Worm (Caenorhabditis elegans) whole organism, midembryonic: Measurements from ENCODE around the gene odr-8.
"Not testable (repeated sequence)": the region's sequence is repeated elsewhere in the genome, so short reads cannot be mapped to it uniquely, and the experiment has no call there.

Experiments used
- T22C8.4 ChIP-seq: fragments of 200-800 bp; sonication (Bioruptor generic); IDR thresholded peaks from 2 replicates; pipeline ENCODE4 v1.3.6; 2022; ENCODE audit warnings: missing genetic modification characterization, missing compliant biosample characterization
- cog-1 ChIP-seq: sonication (generic microtip); optimal IDR thresholded peaks from 2 replicates; lab custom pipeline; 2016; ENCODE audit warnings: missing genetic modification characterization, missing compliant biosample characterization
- flt-1 ChIP-seq: fragments of 200-800 bp; sonication (Bioruptor generic); IDR thresholded peaks from 2 replicates; pipeline ENCODE4 v1.3.6; 2022; ENCODE audit warnings: missing genetic modification characterization, missing compliant biosample characterization
- klf-2 ChIP-seq: fragments of 200-800 bp; sonication (Bioruptor generic); conservative IDR thresholded peaks from 2 replicates; pipeline ENCODE4 v1.3.6; 2022; ENCODE audit warnings: missing genetic modification reagents, missing genetic modification characterization, missing compliant biosample characterization
- med-1 ChIP-seq: sonication (generic microtip); optimal IDR thresholded peaks from 2 replicates; lab custom pipeline; 2017; ENCODE audit warnings: missing genetic modification characterization, mild to moderate bottlenecking, missing compliant biosample characterization, antibody characterized with exemption, missing genetic modification reagents; ENCODE audit not compliant: insufficient read depth
- ref-1 ChIP-seq: fragments of 200-800 bp; sonication (Bioruptor generic); conservative IDR thresholded peaks from 2 replicates; pipeline ENCODE4 v1.3.6; 2022; ENCODE audit warnings: missing genetic modification reagents, missing genetic modification characterization, missing compliant biosample characterization
- tab-1 ChIP-seq: fragments of 200-800 bp; sonication (Bioruptor generic); IDR thresholded peaks from 2 replicates; pipeline ENCODE4 v1.3.6; 2022; ENCODE audit warnings: missing genetic modification characterization, missing compliant biosample characterization
- ztf-23 ChIP-seq: fragments of 200-800 bp; sonication (Bioruptor generic); IDR thresholded peaks from 2 replicates; pipeline ENCODE4 v1.3.6; 2022; ENCODE audit warnings: missing genetic modification reagents, missing genetic modification characterization, missing compliant biosample characterization
- ztf-29 ChIP-seq: fragments of 200-800 bp; sonication (Bioruptor generic); IDR thresholded peaks from 2 replicates; pipeline ENCODE4 v1.3.6; 2022; ENCODE audit warnings: missing genetic modification reagents, missing genetic modification characterization, missing compliant biosample characterization

Gene odr-8

ce11 chrIV:6591010-6591746 lies 8.7 kb upstream of the odr-8 start, which contains the start of the genes nspb-1 and nspb-2:
Gene nspb-1 (minus strand): TSS chrIV:6591110.
Gene nspb-2 (plus strand): TSS chrIV:6591696.
- TF ChIP-seq flt-1; T22C8.4 (GFP tag; lab: Robert Waterston, UW); tab-1 (GFP tag; lab: Robert Waterston, UW): not testable (repeated sequence)

ce11 chrIV:6590029-6590428 lies 7.5 kb upstream of the odr-8 start, which contains the start of the genes lec-11 and irld-7:
Gene lec-11 (minus strand): TSS chrIV:6590154.
Gene irld-7 (plus strand): TSS chrIV:6590360.
- TF ChIP-seq med-1 (GFP tag; lab: Kevin White, UChicago), result no peak
- no peak for TF ChIP-seq klf-2 (GFP tag; lab: Robert Waterston, UW)
- TF ChIP-seq flt-1, result no peak
- no peak for TF ChIP-seq ztf-23 (GFP tag; lab: Robert Waterston, UW)
- no peak for TF ChIP-seq cog-1 (tag; lab: Kevin White, UChicago)
- TF ChIP-seq T22C8.4 (GFP tag; lab: Robert Waterston, UW), result no peak
- no peak for TF ChIP-seq ztf-29 (GFP tag; lab: Robert Waterston, UW)
- TF ChIP-seq tab-1 (GFP tag; lab: Robert Waterston, UW), result no peak
- no peak for TF ChIP-seq ref-1 (GFP tag; lab: Robert Waterston, UW)

ce11 chrIV:6588080-6588613 lies 5.6 kb upstream of the odr-8 start:
- TF ChIP-seq med-1 (GFP tag; lab: Kevin White, UChicago) (no peak), ztf-29 (GFP tag; lab: Robert Waterston, UW) (no peak), klf-2 (GFP tag; lab: Robert Waterston, UW) (no peak), cog-1 (tag; lab: Kevin White, UChicago) (no peak), ztf-23 (GFP tag; lab: Robert Waterston, UW) (no peak), ref-1 (GFP tag; lab: Robert Waterston, UW) (no peak), flt-1 (no peak), tab-1 (GFP tag; lab: Robert Waterston, UW) (no peak), T22C8.4 (GFP tag; lab: Robert Waterston, UW) (no peak)

- peak; percentile 19 for TF ChIP-seq cog-1 (tag; lab: Kevin White, UChicago)
- no peak for TF ChIP-seq klf-2 (GFP tag; lab: Robert Waterston, UW)
- TF ChIP-seq ref-1 (GFP tag; lab: Robert Waterston, UW), result no peak
- 0 out of 2 replicates have a peak, but pooled peaks have one; percentile 19 for TF ChIP-seq flt-1
- peak; percentile 59; the same call in 1 of the 2 replicates for TF ChIP-seq ztf-23 (GFP tag; lab: Robert Waterston, UW)
- no peak for TF ChIP-seq med-1 (GFP tag; lab: Kevin White, UChicago)
Observed at ce11 chrIV:6585397-6585921, 3.0 kb upstream of the odr-8 start, which contains the start of the genes F38A5.2 and dnj-11. Gene F38A5.2 (minus strand): TSS chrIV:6585400. Gene dnj-11 (plus strand): TSS chrIV:6585871.

ce11 chrIV:6581658-6582057 lies 846 bp downstream of the odr-8 start:
- TF ChIP-seq flt-1 (no peak), klf-2 (GFP tag; lab: Robert Waterston, UW) (no peak), ztf-29 (GFP tag; lab: Robert Waterston, UW) (no peak), tab-1 (GFP tag; lab: Robert Waterston, UW) (no peak), ztf-23 (GFP tag; lab: Robert Waterston, UW) (no peak), med-1 (GFP tag; lab: Kevin White, UChicago) (no peak), ref-1 (GFP tag; lab: Robert Waterston, UW) (no peak), cog-1 (tag; lab: Kevin White, UChicago) (no peak), T22C8.4 (GFP tag; lab: Robert Waterston, UW) (no peak)

- TF ChIP-seq ztf-23 (GFP tag; lab: Robert Waterston, UW), result no peak
- no peak for TF ChIP-seq klf-2 (GFP tag; lab: Robert Waterston, UW)
- TF ChIP-seq ztf-29 (GFP tag; lab: Robert Waterston, UW), result no peak
- no peak for TF ChIP-seq flt-1
- TF ChIP-seq ref-1 (GFP tag; lab: Robert Waterston, UW), result no peak
- no peak for TF ChIP-seq T22C8.4 (GFP tag; lab: Robert Waterston, UW)
- no peak for TF ChIP-seq tab-1 (GFP tag; lab: Robert Waterston, UW)
- TF ChIP-seq med-1 (GFP tag; lab: Kevin White, UChicago), result no peak
Observed at ce11 chrIV:6577914-6578313, 4.6 kb downstream of the odr-8 start, which contains the start of gene C43G2.3. Gene C43G2.3 (plus strand): TSS chrIV:6578214.

ce11 chrIV:6576728-6577101 lies 5.8 kb downstream of the odr-8 start:
- no peak for TF ChIP-seq T22C8.4 (GFP tag; lab: Robert Waterston, UW)
- peak; percentile 1 for TF ChIP-seq cog-1 (tag; lab: Kevin White, UChicago)

ce11 chrIV:6575959-6576727 lies 6.4 kb downstream of the odr-8 start:
- TF ChIP-seq klf-2 (GFP tag; lab: Robert Waterston, UW) (no peak), ztf-23 (GFP tag; lab: Robert Waterston, UW) (no peak), ref-1 (GFP tag; lab: Robert Waterston, UW) (no peak), T22C8.4 (GFP tag; lab: Robert Waterston, UW) (no peak), cog-1 (tag; lab: Kevin White, UChicago) (no peak), tab-1 (GFP tag; lab: Robert Waterston, UW) (no peak), flt-1 (no peak), med-1 (GFP tag; lab: Kevin White, UChicago) (no peak), ztf-29 (GFP tag; lab: Robert Waterston, UW) (no peak)
